Worm (Caenorhabditis elegans): ENCODE results near the gene gly-11.

Gene gly-11

ce11 chrIII:12195991-12196390 lies 18.9 kb upstream of the gly-11 start:
- TF ChIP-seq ztf-1 (GFP tag; conservative IDR thresholded peaks at IDR 0.05) (no peak), lsy-2 (tag; optimal IDR thresholded peaks at IDR 0.05) (no peak), nhr-6 (tag; optimal IDR thresholded peaks at IDR 0.05) (no peak), sem-4 (tag; optimal IDR thresholded peaks at IDR 0.05) (no peak), nhr-23 (tag; optimal IDR thresholded peaks at IDR 0.05) (no peak), nhr-11 (tag; optimal IDR thresholded peaks at IDR 0.05) (no peak), sma-3 (GFP tag; optimal IDR thresholded peaks at IDR 0.05) (no peak), ztf-4 (tag; optimal IDR thresholded peaks at IDR 0.05) (no peak), unc-62 (GFP tag; optimal IDR thresholded peaks at IDR 0.05) (no peak), peb-1 (tag; optimal IDR thresholded peaks at IDR 0.05) (no peak), gmeb-1 (tag; optimal IDR thresholded peaks at IDR 0.05) (no peak), elt-3 (tag; optimal IDR thresholded peaks at IDR 0.05) (no peak), unc-55 (GFP tag; optimal IDR thresholded peaks at IDR 0.05) (no peak), nhr-25 (tag; optimal IDR thresholded peaks at IDR 0.05) (no peak), sma-9 (GFP tag; optimal IDR thresholded peaks at IDR 0.05) (no peak), sma-9 (tag; optimal IDR thresholded peaks at IDR 0.05) (no peak), ceh-82 (tag; optimal IDR thresholded peaks at IDR 0.05) (no peak), snpc-4 (tag; optimal IDR thresholded peaks at IDR 0.05) (no peak), alr-1 (tag; optimal IDR thresholded peaks at IDR 0.05) (no peak)

ce11 chrIII:12194190-12194589 lies 17.1 kb upstream of the gly-11 start, which contains the start of gene Y75B8A.44:
Y75B8A.44 (plus strand) TSS chrIII:12194490.
- TF ChIP-seq nhr-77 (tag; optimal IDR thresholded peaks at IDR 0.05) (no peak), mbf-1 (tag; optimal IDR thresholded peaks at IDR 0.05) (no peak), elt-3 (tag; optimal IDR thresholded peaks at IDR 0.05) (no peak), blmp-1 (tag; optimal IDR thresholded peaks at IDR 0.05; ENCODE audit: insufficient read depth) (no peak), peb-1 (tag; optimal IDR thresholded peaks at IDR 0.05) (no peak), ztf-4 (tag; optimal IDR thresholded peaks at IDR 0.05) (no peak), aly-2 (tag; optimal IDR thresholded peaks at IDR 0.05) (no peak), unc-39 (tag; optimal IDR thresholded peaks at IDR 0.05) (no peak), egl-27 (tag; optimal IDR thresholded peaks at IDR 0.05) (no peak), crh-2 (tag; optimal IDR thresholded peaks at IDR 0.05) (no peak), nhr-237 (tag; optimal IDR thresholded peaks at IDR 0.05) (no peak), ztf-11 (tag; optimal IDR thresholded peaks at IDR 0.05) (no peak), F13H6.1 (tag; optimal IDR thresholded peaks at IDR 0.05) (no peak), ama-1 (optimal IDR thresholded peaks at IDR 0.05) (no peak), unc-62 (GFP tag; optimal IDR thresholded peaks at IDR 0.05) (no peak)

- TF ChIP-seq ceh-82 (tag; optimal IDR thresholded peaks at IDR 0.05): no peak
- no peak for TF ChIP-seq aly-2 (tag; optimal IDR thresholded peaks at IDR 0.05)
- no peak for TF ChIP-seq skn-1 (tag; optimal IDR thresholded peaks at IDR 0.05)
- no peak for TF ChIP-seq nhr-6 (tag; optimal IDR thresholded peaks at IDR 0.05)
- no peak for TF ChIP-seq nhr-237 (tag; optimal IDR thresholded peaks at IDR 0.05)
Observed at ce11 chrIII:12188236-12188635, 11.2 kb upstream of the gly-11 start.

DNA sequence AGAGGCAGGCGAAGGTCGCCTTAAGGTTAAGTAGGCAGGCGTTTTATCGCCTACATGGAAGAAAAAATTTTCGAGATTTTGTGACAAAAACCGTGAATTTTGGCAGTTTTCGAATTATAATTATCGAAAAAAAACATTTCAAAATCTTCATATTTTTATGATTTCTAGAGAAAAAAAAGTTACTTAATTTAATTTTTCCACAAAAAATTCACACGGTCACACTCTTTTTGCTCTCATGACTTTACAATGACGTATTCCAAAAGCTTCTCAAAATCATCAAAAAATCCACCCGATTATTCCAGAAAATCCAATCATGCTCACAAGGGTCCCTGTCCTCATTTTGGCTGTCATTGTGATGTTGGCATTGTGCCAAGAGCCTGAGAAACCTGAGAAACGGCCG lies 9.1 kb upstream of the gly-11 start, which contains the start of gene lury-1:
Gene lury-1 (plus strand): TSS at position 301 of the 400 bp plus-strand sequence.
- no peak for TF ChIP-seq sma-3 (GFP tag; optimal IDR thresholded peaks at IDR 0.05)
- no peak for TF ChIP-seq nhr-21 (tag; optimal IDR thresholded peaks at IDR 0.05)
- no peak for TF ChIP-seq aly-2 (tag; optimal IDR thresholded peaks at IDR 0.05)
- no peak for TF ChIP-seq unc-55 (GFP tag; optimal IDR thresholded peaks at IDR 0.05)
- TF ChIP-seq sma-9 (GFP tag; optimal IDR thresholded peaks at IDR 0.05): no peak
- TF ChIP-seq sma-9 (tag; optimal IDR thresholded peaks at IDR 0.05): no peak
- no peak for TF ChIP-seq lin-11 (tag; optimal IDR thresholded peaks at IDR 0.05)
- no peak for TF ChIP-seq egl-27 (tag; optimal IDR thresholded peaks at IDR 0.05)

ce11 chrIII:12182919-12183318 lies 5.9 kb upstream of the gly-11 start, which contains the start of gene Y75B8A.10:
Y75B8A.10 (minus strand) TSS chrIII:12183019.
- no peak for TF ChIP-seq alr-1 (tag; optimal IDR thresholded peaks at IDR 0.05)

- TF ChIP-seq unc-39 (tag; optimal IDR thresholded peaks at IDR 0.05): no peak
- TF ChIP-seq skn-1 (tag; optimal IDR thresholded peaks at IDR 0.05): no peak
- peak; percentile 58 for TF ChIP-seq blmp-1 (tag; optimal IDR thresholded peaks at IDR 0.05; ENCODE audit: insufficient read depth)
- TF ChIP-seq sem-4 (tag; optimal IDR thresholded peaks at IDR 0.05): peak; percentile 62
- peak; percentile 26 for TF ChIP-seq nhr-25 (tag; optimal IDR thresholded peaks at IDR 0.05)
- peak; percentile 59 for TF ChIP-seq F13H6.1 (tag; optimal IDR thresholded peaks at IDR 0.05)
- no peak for TF ChIP-seq lin-39 (tag; optimal IDR thresholded peaks at IDR 0.05)
- TF ChIP-seq fos-1 (tag; optimal IDR thresholded peaks at IDR 0.05): peak; percentile 20
- peak in 1 of 2 experiments; percentile 18 for TF ChIP-seq lsy-2 (tag; optimal IDR thresholded peaks at IDR 0.05)
- peak; percentile 4 for TF ChIP-seq peb-1 (tag; optimal IDR thresholded peaks at IDR 0.05)
- TF ChIP-seq nhr-6 (tag; optimal IDR thresholded peaks at IDR 0.05): no peak
Observed at ce11 chrIII:12178121-12178520, 1.1 kb upstream of the gly-11 start.
